Fruit fly (Drosophila melanogaster): Measurements from ENCODE around the gene mRpL22.

Gene mRpL22

DNA sequence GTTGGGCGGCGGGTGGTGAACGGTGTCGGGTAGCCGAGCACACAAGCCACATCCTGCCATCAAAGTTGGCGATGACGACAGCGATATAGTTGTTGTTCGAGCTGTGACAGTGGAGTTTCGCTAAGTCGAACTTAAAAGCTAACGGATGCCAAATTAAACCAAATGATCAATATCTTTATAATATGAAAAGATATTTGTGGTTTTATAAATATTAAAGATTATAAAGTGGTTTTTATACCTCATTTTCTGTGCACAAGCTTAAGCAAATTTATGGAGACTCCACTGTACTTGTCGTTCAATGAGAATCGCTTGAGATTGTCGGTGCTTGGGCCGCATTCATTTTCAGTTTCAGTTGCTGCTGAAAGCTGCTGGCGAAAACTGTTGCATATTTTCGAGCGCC lies 38.3 kb downstream of the mRpL22 start (continued):
- TF ChIP-seq CG13424 (tag; optimal IDR thresholded peaks at IDR 0.05) (peak; percentile 60), lov (optimal IDR thresholded peaks at IDR 0.05) (no peak), lov (GFP tag; IDR thresholded peaks at IDR 0.05) (no peak), CG15479 (GFP tag; optimal IDR thresholded peaks at IDR 0.05) (no peak), gsb (GFP tag; IDR thresholded peaks at IDR 0.05) (0 out of 2 replicates have a peak, but pooled peaks have one; percentile 23), Max (GFP tag; optimal IDR thresholded peaks at IDR 0.05) (no peak), BEAF-32 (GFP tag; optimal IDR thresholded peaks at IDR 0.05) (no peak), CG4820 (GFP tag; optimal IDR thresholded peaks at IDR 0.05) (peak; percentile 13), Jarid2 (GFP tag; optimal IDR thresholded peaks at IDR 0.05) (no peak), HLH4C (GFP tag; IDR thresholded peaks at IDR 0.05; ENCODE audit: partially characterized antibody) (no peak), Mad (GFP tag; optimal IDR thresholded peaks at IDR 0.05) (no peak), org-1 (GFP tag; optimal IDR thresholded peaks at IDR 0.05) (peak; percentile 14), Fer2 (tag; optimal IDR thresholded peaks at IDR 0.05) (no peak), Doc3 (GFP tag; IDR thresholded peaks at IDR 0.05; ENCODE audit: partially characterized antibody) (no peak), CG4424 (GFP tag; optimal IDR thresholded peaks at IDR 0.05) (peak; percentile 35), cas (GFP tag; IDR thresholded peaks at IDR 0.05) (no peak), mld (GFP tag; IDR thresholded peaks at IDR 0.05; ENCODE audit: partially characterized antibody) (no peak), schlank (tag; optimal IDR thresholded peaks at IDR 0.05) (no peak), Hmr (GFP tag; optimal IDR thresholded peaks at IDR 0.05) (peak; percentile 41), CG15011 (GFP tag; optimal IDR thresholded peaks at IDR 0.05) (no peak), CG4854 (GFP tag; optimal IDR thresholded peaks at IDR 0.05) (no peak), tgo (GFP tag; IDR thresholded peaks at IDR 0.05) (peak; percentile 50; the same call in 2 of the 3 replicates), CG12391 (tag; optimal IDR thresholded peaks at IDR 0.05) (peak; percentile 56), CG15269 (tag; optimal IDR thresholded peaks at IDR 0.05) (peak; percentile 71), grau (tag; optimal IDR thresholded peaks at IDR 0.05) (peak; percentile 86), chn (GFP tag; optimal IDR thresholded peaks at IDR 0.05) (no peak), Dip2 (GFP tag; IDR thresholded peaks at IDR 0.05) (no peak), CG12942 (GFP tag; optimal IDR thresholded peaks at IDR 0.05) (no peak), CG10462 (GFP tag; optimal IDR thresholded peaks at IDR 0.05) (no peak), chinmo (GFP tag; IDR thresholded peaks at IDR 0.05; ENCODE audit: partially characterized antibody) (no peak), CG18476 (GFP tag; optimal IDR thresholded peaks at IDR 0.05) (no peak), usp (GFP tag; optimal IDR thresholded peaks at IDR 0.05) (no peak), Awh (GFP tag; IDR thresholded peaks at IDR 0.05) (peak; percentile 61; the same call in 1 of the 2 replicates), CG15696 (tag; optimal IDR thresholded peaks at IDR 0.05) (no peak), psq (GFP tag; optimal IDR thresholded peaks at IDR 0.05) (no peak), ara (GFP tag; IDR thresholded peaks at IDR 0.05) (peak; percentile 65; the same call in 1 of the 2 replicates), fu2 (GFP tag; optimal IDR thresholded peaks at IDR 0.05) (no peak), repo (GFP tag; optimal IDR thresholded peaks at IDR 0.05) (no peak), Abd-B (GFP tag; optimal IDR thresholded peaks at IDR 0.05) (peak; percentile 34), CG3281 (GFP tag; optimal IDR thresholded peaks at IDR 0.05) (no peak), br (optimal IDR thresholded peaks at IDR 0.05) (no peak), CG12299 (tag; optimal IDR thresholded peaks at IDR 0.05) (peak; percentile 11), hkb (optimal IDR thresholded peaks at IDR 0.05) (no peak), hkb (GFP tag; IDR thresholded peaks at IDR 0.05) (peak; percentile 78), CG12659 (GFP tag; optimal IDR thresholded peaks at IDR 0.05) (peak; percentile 31), chm (GFP tag; IDR thresholded peaks at IDR 0.05) (no peak), croc (GFP tag; conservative IDR thresholded peaks at IDR 0.05) (peak; percentile 14; the same call in 1 of the 3 replicates), nau (GFP tag; optimal IDR thresholded peaks at IDR 0.05) (no peak), z (GFP tag; IDR thresholded peaks at IDR 0.05) (no peak), CG2712 (tag; optimal IDR thresholded peaks at IDR 0.05) (peak; percentile 61), CG8924 (tag; optimal IDR thresholded peaks at IDR 0.05) (peak; percentile 37), CG3065 (GFP tag; optimal IDR thresholded peaks at IDR 0.05) (no peak)

Data from whole organism, embryonic.